Worm (Caenorhabditis elegans): ENCODE data around the gene fbxa-59.

Gene fbxa-59

DNA sequence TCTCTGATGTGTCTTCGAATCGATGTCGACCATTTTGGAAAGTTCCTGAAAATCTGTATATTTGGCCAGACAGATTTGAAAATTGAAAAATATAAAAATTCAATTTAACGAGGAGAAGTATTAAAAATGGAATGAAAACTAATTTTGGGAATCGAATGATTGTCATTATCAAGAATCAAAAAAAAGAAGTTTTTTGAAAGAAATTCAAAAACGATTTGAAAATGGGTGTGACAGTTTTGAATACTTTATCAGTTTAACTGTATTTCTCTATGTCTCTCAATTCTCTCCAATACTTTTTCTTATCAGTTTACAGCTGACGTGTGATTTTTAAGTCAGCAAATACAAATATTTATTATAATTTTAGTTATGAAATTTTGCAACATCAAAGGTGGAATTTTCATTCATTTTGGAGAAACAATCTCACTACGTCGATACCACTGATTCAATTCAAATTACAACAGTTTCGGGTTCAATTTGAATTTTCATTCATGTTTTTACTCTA lies at the start of gene fbxa-59:
fbxa-59 (minus strand) TSS at position 51 of the 502 bp plus-strand sequence.
- TF ChIP-seq fos-1 (tag; optimal IDR thresholded peaks at IDR 0.05) (peak; percentile 56), lin-39 (tag; optimal IDR thresholded peaks at IDR 0.05) (no peak)

DNA sequence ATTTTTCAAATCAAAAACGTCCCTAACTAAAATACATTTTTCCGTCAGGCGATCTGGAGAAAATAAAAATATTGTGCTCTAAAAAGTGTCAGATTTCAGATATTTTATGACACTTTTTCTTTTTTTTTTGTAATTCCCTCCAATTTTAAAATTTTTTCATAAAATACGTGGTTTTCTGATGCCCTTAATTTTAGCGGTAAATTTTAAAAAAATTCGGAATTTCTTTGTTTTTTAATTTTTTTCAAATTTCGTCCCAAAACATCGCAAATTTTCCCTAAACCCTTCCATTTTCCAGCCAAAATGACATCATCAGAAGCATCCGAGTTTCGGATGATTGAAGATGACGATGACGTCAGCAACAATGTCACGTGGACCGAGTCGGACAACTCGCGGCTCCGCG lies 48.3 kb upstream of the fbxa-59 start, which contains the start of gene trp-2:
trp-2 (plus strand) TSS at position 301 of the 400 bp plus-strand sequence.
- TF ChIP-seq nhr-237 (tag; optimal IDR thresholded peaks at IDR 0.05) (no peak), unc-62 (GFP tag; optimal IDR thresholded peaks at IDR 0.05) (no peak), nhr-21 (tag; optimal IDR thresholded peaks at IDR 0.05) (no peak), egl-27 (tag; optimal IDR thresholded peaks at IDR 0.05) (no peak), skn-1 (tag; optimal IDR thresholded peaks at IDR 0.05) (no peak), mab-5 (tag; optimal IDR thresholded peaks at IDR 0.05) (no peak), dmd-4 (tag; optimal IDR thresholded peaks at IDR 0.05) (no peak), nhr-10 (tag; optimal IDR thresholded peaks at IDR 0.05) (no peak), Y55F3AM.14 (GFP tag; optimal IDR thresholded peaks at IDR 0.05) (no peak), unc-39 (tag; optimal IDR thresholded peaks at IDR 0.05) (no peak), elt-3 (tag; optimal IDR thresholded peaks at IDR 0.05) (no peak), alr-1 (tag; optimal IDR thresholded peaks at IDR 0.05) (no peak), crh-2 (tag; optimal IDR thresholded peaks at IDR 0.05) (no peak), F13H6.1 (tag; optimal IDR thresholded peaks at IDR 0.05) (no peak), mbf-1 (tag; optimal IDR thresholded peaks at IDR 0.05) (no peak)

DNA sequence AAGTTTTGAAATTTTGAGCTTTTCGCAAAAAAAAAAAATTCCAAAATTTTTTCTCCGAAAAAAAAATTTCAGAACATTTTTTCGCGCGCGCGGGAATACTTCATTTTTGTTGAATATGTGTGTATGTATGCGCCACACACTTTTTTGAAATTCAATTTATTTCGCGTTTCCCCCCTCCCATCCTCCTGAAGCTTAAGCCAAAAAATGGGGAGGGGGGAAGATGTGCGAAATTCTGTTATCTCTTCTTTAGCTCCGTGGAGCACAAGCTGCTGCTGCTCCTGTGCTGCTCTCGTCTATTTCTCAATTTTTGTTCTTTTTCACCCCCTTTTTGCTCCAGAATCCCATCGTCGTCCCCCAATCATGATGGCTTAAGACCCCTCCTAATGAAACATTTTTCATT lies 46.3 kb upstream of the fbxa-59 start:
- no peak for TF ChIP-seq lin-11 (tag; optimal IDR thresholded peaks at IDR 0.05)

DNA sequence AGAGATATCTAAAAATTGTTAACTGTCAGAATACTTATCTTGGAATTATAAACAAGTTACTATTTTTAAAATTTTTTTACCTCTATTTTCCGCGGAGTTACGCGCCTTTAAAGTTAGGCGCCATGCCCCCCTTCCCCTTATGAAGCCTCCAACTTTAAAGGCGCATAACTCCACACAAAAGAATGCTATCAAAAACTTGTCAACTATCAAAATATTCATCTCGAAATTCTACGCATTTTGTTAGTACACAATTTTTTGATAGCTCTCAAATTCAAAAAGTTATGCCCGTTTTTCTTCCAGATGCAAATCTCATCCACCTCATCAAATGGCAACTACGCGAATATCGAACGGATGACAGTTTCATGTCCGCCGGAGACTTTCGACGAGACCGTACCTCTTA lies 39.7 kb upstream of the fbxa-59 start, which contains the start of gene tbc-10:
tbc-10 (plus strand) TSS at position 301 of the 400 bp plus-strand sequence.
- no peak for TF ChIP-seq nhr-23 (tag; optimal IDR thresholded peaks at IDR 0.05)
- TF ChIP-seq nhr-10 (tag; optimal IDR thresholded peaks at IDR 0.05), result no peak
- no peak for TF ChIP-seq R02D3.7 (tag; optimal IDR thresholded peaks at IDR 0.05)
- TF ChIP-seq nhr-77 (tag; optimal IDR thresholded peaks at IDR 0.05), result no peak
- TF ChIP-seq unc-55 (GFP tag; optimal IDR thresholded peaks at IDR 0.05), result no peak
- no peak for TF ChIP-seq nhr-129 (tag; optimal IDR thresholded peaks at IDR 0.05)

DNA sequence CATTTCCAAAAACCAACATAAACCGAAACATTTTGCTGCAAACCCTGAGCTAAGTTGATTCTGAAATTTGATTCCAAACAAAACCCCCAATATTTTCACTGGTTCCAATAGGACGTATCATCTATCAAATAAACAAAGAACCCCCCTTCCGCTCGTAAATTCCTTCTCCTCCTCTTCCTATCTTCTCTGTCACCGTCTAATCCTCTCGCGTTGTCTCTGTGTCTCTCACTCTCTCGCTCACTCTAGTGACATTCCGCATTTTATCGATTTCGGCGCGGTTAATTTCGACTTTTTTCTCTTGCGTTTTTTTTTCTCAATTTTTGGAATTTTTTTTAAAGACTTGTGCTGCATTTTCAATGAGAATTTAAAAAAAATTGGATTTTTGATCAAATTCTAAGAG lies 38.7 kb upstream of the fbxa-59 start:
- no peak for TF ChIP-seq snpc-4 (tag; optimal IDR thresholded peaks at IDR 0.05)
- no peak for TF ChIP-seq unc-39 (tag; optimal IDR thresholded peaks at IDR 0.05)
- TF ChIP-seq elt-1 (tag; optimal IDR thresholded peaks at IDR 0.05), result no peak
- no peak for TF ChIP-seq F13H6.1 (tag; optimal IDR thresholded peaks at IDR 0.05)
- TF ChIP-seq nhr-6 (tag; optimal IDR thresholded peaks at IDR 0.05), result no peak
- TF ChIP-seq sma-3 (GFP tag; optimal IDR thresholded peaks at IDR 0.05), result no peak
- no peak for TF ChIP-seq mab-5 (tag; optimal IDR thresholded peaks at IDR 0.05)
- no peak for TF ChIP-seq ztf-1 (GFP tag; conservative IDR thresholded peaks at IDR 0.05)
- no peak for TF ChIP-seq ZK546.5 (tag; optimal IDR thresholded peaks at IDR 0.05)
- peak; percentile 17 for TF ChIP-seq nhr-25 (tag; optimal IDR thresholded peaks at IDR 0.05)
- TF ChIP-seq nhr-129 (tag; optimal IDR thresholded peaks at IDR 0.05), result peak; percentile 21
- no peak for TF ChIP-seq unc-62 (GFP tag; optimal IDR thresholded peaks at IDR 0.05)
- peak; percentile 4 for TF ChIP-seq sem-4 (tag; optimal IDR thresholded peaks at IDR 0.05)
- TF ChIP-seq C34F6.9 (tag; optimal IDR thresholded peaks at IDR 0.05), result peak; percentile 58
- peak; percentile 41 for TF ChIP-seq gmeb-1 (tag; optimal IDR thresholded peaks at IDR 0.05)
- TF ChIP-seq aly-2 (tag; optimal IDR thresholded peaks at IDR 0.05), result no peak
- TF ChIP-seq alr-1 (tag; optimal IDR thresholded peaks at IDR 0.05), result no peak
- no peak for TF ChIP-seq nhr-21 (tag; optimal IDR thresholded peaks at IDR 0.05)
- peak; percentile 51 for TF ChIP-seq fos-1 (tag; optimal IDR thresholded peaks at IDR 0.05)
- TF ChIP-seq lin-39 (tag; optimal IDR thresholded peaks at IDR 0.05), result no peak
- no peak for TF ChIP-seq peb-1 (tag; optimal IDR thresholded peaks at IDR 0.05)
- TF ChIP-seq unc-55 (GFP tag; optimal IDR thresholded peaks at IDR 0.05), result peak; percentile 69
- no peak for TF ChIP-seq ama-1 (optimal IDR thresholded peaks at IDR 0.05)
- peak in 1 of 2 experiments; percentile 4 for TF ChIP-seq lsy-2 (tag; optimal IDR thresholded peaks at IDR 0.05)
- no peak for TF ChIP-seq ztf-4 (tag; optimal IDR thresholded peaks at IDR 0.05)
- TF ChIP-seq elt-3 (tag; optimal IDR thresholded peaks at IDR 0.05), result no peak
- TF ChIP-seq R02D3.7 (tag; optimal IDR thresholded peaks at IDR 0.05), result no peak
- TF ChIP-seq mbf-1 (tag; optimal IDR thresholded peaks at IDR 0.05), result no peak
- no peak for TF ChIP-seq ceh-82 (tag; optimal IDR thresholded peaks at IDR 0.05)
- TF ChIP-seq skn-1 (tag; optimal IDR thresholded peaks at IDR 0.05), result no peak
- TF ChIP-seq nhr-237 (tag; optimal IDR thresholded peaks at IDR 0.05), result no peak
- TF ChIP-seq blmp-1 (tag; optimal IDR thresholded peaks at IDR 0.05; ENCODE audit: insufficient read depth), result no peak
- no peak for TF ChIP-seq zag-1 (tag; optimal IDR thresholded peaks at IDR 0.05)
- TF ChIP-seq mdl-1 (tag; optimal IDR thresholded peaks at IDR 0.05), result no peak
